In genomic region chr2L:7123695-7124094, dm6 we compare ENCODE assay signal across 1 fruit fly cellular context.
TF ChIP-seq lines count a peak whose summit lies in the region.

No protein-coding gene starts in this region.

TF ChIP-seq in whole organism, embryonic, 481 proteins besides CTCF, POLR2A, EP300 and RAD21 (continued from another document):
- peak; percentile 3 for TF ChIP-seq Dek (tag; optimal IDR thresholded peaks at IDR 0.05; lab: Kevin White, UChicago)
- TF ChIP-seq CG16863 (GFP tag; optimal IDR thresholded peaks at IDR 0.05; lab: Kevin White, UChicago): peak; percentile 86
- peak; percentile 18 for TF ChIP-seq gro (GFP tag; optimal IDR thresholded peaks at IDR 0.05; lab: Kevin White, UChicago)
- TF ChIP-seq Fer1 (GFP tag; optimal IDR thresholded peaks at IDR 0.05; lab: Kevin White, UChicago): peak; percentile 41
- TF ChIP-seq Elba2 (GFP tag; optimal IDR thresholded peaks at IDR 0.05; lab: Kevin White, UChicago): peak; percentile 9
- peak; percentile 76 for TF ChIP-seq CG1647 (GFP tag; optimal IDR thresholded peaks at IDR 0.05; lab: Kevin White, UChicago)
- TF ChIP-seq bsh (GFP tag; optimal IDR thresholded peaks at IDR 0.05; lab: Kevin White, UChicago): peak in 1 of 2 experiments; percentile 89
- TF ChIP-seq oc (tag; optimal IDR thresholded peaks at IDR 0.05; lab: Kevin White, UChicago): peak; percentile 80
- peak; percentile 63 for TF ChIP-seq CG14050 (GFP tag; IDR thresholded peaks at IDR 0.05; lab: Robert Waterston, UW)
- TF ChIP-seq unc-4 (GFP tag; IDR thresholded peaks at IDR 0.05; lab: Robert Waterston, UW; ENCODE audit: partially characterized antibody): no peak
- no peak for TF ChIP-seq bbx (GFP tag; IDR thresholded peaks at IDR 0.05; lab: Robert Waterston, UW; ENCODE audit: partially characterized antibody)
- TF ChIP-seq CG17385 (GFP tag; optimal IDR thresholded peaks at IDR 0.05; lab: Kevin White, UChicago): peak; percentile 61
- peak; percentile 79 for TF ChIP-seq CG1024 (GFP tag; IDR thresholded peaks at IDR 0.05; lab: Robert Waterston, UW)
- TF ChIP-seq Oli (tag; optimal IDR thresholded peaks at IDR 0.05; lab: Kevin White, UChicago): peak; percentile 83
- peak; percentile 88 for TF ChIP-seq CG12391 (tag; optimal IDR thresholded peaks at IDR 0.05; lab: Kevin White, UChicago)
- TF ChIP-seq NfI (GFP tag; optimal IDR thresholded peaks at IDR 0.05; lab: Kevin White, UChicago): peak; percentile 47
- TF ChIP-seq Rfx (GFP tag; IDR thresholded peaks at IDR 0.05; lab: Robert Waterston, UW): no peak
- TF ChIP-seq wdn (GFP tag; IDR thresholded peaks at IDR 0.05; lab: Robert Waterston, UW): no peak
- 0 out of 2 replicates have a peak, but pooled peaks have one; percentile 41 for TF ChIP-seq dan (GFP tag; IDR thresholded peaks at IDR 0.05; lab: Robert Waterston, UW)
- peak; percentile 92 for TF ChIP-seq CG18262 (tag; optimal IDR thresholded peaks at IDR 0.05; lab: Kevin White, UChicago)
- no peak for TF ChIP-seq sc (optimal IDR thresholded peaks at IDR 0.05; lab: Kevin White, UChicago)
- peak; percentile 71 for TF ChIP-seq sc (GFP tag; optimal IDR thresholded peaks at IDR 0.05; lab: Kevin White, UChicago)
- peak; percentile 72 for TF ChIP-seq zen (tag; optimal IDR thresholded peaks at IDR 0.05; lab: Kevin White, UChicago)
- TF ChIP-seq CG4328 (GFP tag; optimal IDR thresholded peaks at IDR 0.05; lab: Kevin White, UChicago): peak; percentile 9
- peak; percentile 28 for TF ChIP-seq CG10274 (GFP tag; optimal IDR thresholded peaks at IDR 0.05; lab: Kevin White, UChicago)
- TF ChIP-seq Hsf (GFP tag; optimal IDR thresholded peaks at IDR 0.05; lab: Kevin White, UChicago): peak; percentile 82
- TF ChIP-seq tup (GFP tag; optimal IDR thresholded peaks at IDR 0.05; lab: Kevin White, UChicago): peak; percentile 49
- TF ChIP-seq nom (GFP tag; optimal IDR thresholded peaks at IDR 0.05; lab: Kevin White, UChicago): no peak
- TF ChIP-seq ems (GFP tag; optimal IDR thresholded peaks at IDR 0.05; lab: Kevin White, UChicago): peak; percentile 68
- TF ChIP-seq CG15696 (tag; optimal IDR thresholded peaks at IDR 0.05; lab: Kevin White, UChicago): peak; percentile 79
- TF ChIP-seq exex (tag; optimal IDR thresholded peaks at IDR 0.05; lab: Kevin White, UChicago): no peak
- peak; percentile 66; the same call in 2 of the 3 replicates for TF ChIP-seq CG11695 (GFP tag; IDR thresholded peaks at IDR 0.05; lab: Robert Waterston, UW)
- TF ChIP-seq CG18619 (GFP tag; optimal IDR thresholded peaks at IDR 0.05; lab: Kevin White, UChicago): peak; percentile 49
- no peak for TF ChIP-seq CG15479 (GFP tag; optimal IDR thresholded peaks at IDR 0.05; lab: Kevin White, UChicago)
- peak; percentile 40; the same call in 1 of the 2 replicates for TF ChIP-seq seq (GFP tag; IDR thresholded peaks at IDR 0.05; lab: Robert Waterston, UW)
- TF ChIP-seq CG11085 (GFP tag; IDR thresholded peaks at IDR 0.05; lab: Robert Waterston, UW): no peak
- TF ChIP-seq cg (GFP tag; optimal IDR thresholded peaks at IDR 0.05; lab: Kevin White, UChicago): no peak
- TF ChIP-seq ind (GFP tag; optimal IDR thresholded peaks at IDR 0.05; lab: Kevin White, UChicago): peak; percentile 74
- peak; percentile 28 for TF ChIP-seq eyg (GFP tag; optimal IDR thresholded peaks at IDR 0.05; lab: Kevin White, UChicago)
- TF ChIP-seq zfh2 (GFP tag; optimal IDR thresholded peaks at IDR 0.05; lab: Kevin White, UChicago): no peak
- peak; percentile 73 for TF ChIP-seq jing (GFP tag; optimal IDR thresholded peaks at IDR 0.05; lab: Kevin White, UChicago)
- peak; percentile 56 for TF ChIP-seq CG9437 (GFP tag; optimal IDR thresholded peaks at IDR 0.05; lab: Kevin White, UChicago)
- TF ChIP-seq CG2116 (GFP tag; optimal IDR thresholded peaks at IDR 0.05; lab: Kevin White, UChicago): peak; percentile 36
- no peak for TF ChIP-seq gsb (GFP tag; IDR thresholded peaks at IDR 0.05; lab: Robert Waterston, UW)
- peak; percentile 63 to 68 for TF ChIP-seq Hr51 (GFP tag; optimal IDR thresholded peaks at IDR 0.05; lab: Kevin White, UChicago)
- TF ChIP-seq sr (GFP tag; IDR thresholded peaks at IDR 0.05; lab: Robert Waterston, UW): peak; percentile 65; the same call in 2 of the 3 replicates
- peak; percentile 52 for TF ChIP-seq Kr (GFP tag; optimal IDR thresholded peaks at IDR 0.05; lab: Kevin White, UChicago)
- TF ChIP-seq CG6272 (GFP tag; IDR thresholded peaks at IDR 0.05; lab: Robert Waterston, UW): no peak; the same call in 1 of the 2 replicates
- TF ChIP-seq CG3163 (GFP tag; optimal IDR thresholded peaks at IDR 0.05; lab: Kevin White, UChicago): peak; percentile 53
- TF ChIP-seq CG9727 (GFP tag; optimal IDR thresholded peaks at IDR 0.05; lab: Kevin White, UChicago): peak; percentile 90
- peak; percentile 64 for TF ChIP-seq CG17186 (GFP tag; optimal IDR thresholded peaks at IDR 0.05; lab: Kevin White, UChicago)
- TF ChIP-seq CG31441 (GFP tag; IDR thresholded peaks at IDR 0.05; lab: Robert Waterston, UW): peak; percentile 81
- peak; percentile 90 for TF ChIP-seq phol (tag; optimal IDR thresholded peaks at IDR 0.05; lab: Kevin White, UChicago)
- TF ChIP-seq CG8089 (GFP tag; optimal IDR thresholded peaks at IDR 0.05; lab: Kevin White, UChicago): peak; percentile 81
- TF ChIP-seq Camta (GFP tag; optimal IDR thresholded peaks at IDR 0.05; lab: Kevin White, UChicago): peak; percentile 78
- peak; percentile 66 for TF ChIP-seq Asciz (GFP tag; optimal IDR thresholded peaks at IDR 0.05; lab: Kevin White, UChicago)
- TF ChIP-seq CG15269 (tag; optimal IDR thresholded peaks at IDR 0.05; lab: Kevin White, UChicago): peak; percentile 52
- peak; percentile 72 for TF ChIP-seq Awh (GFP tag; IDR thresholded peaks at IDR 0.05; lab: Robert Waterston, UW)
- peak; percentile 22; the same call in 1 of the 2 replicates for TF ChIP-seq CG5953 (GFP tag; IDR thresholded peaks at IDR 0.05; lab: Robert Waterston, UW)
- TF ChIP-seq bcd (GFP tag; optimal IDR thresholded peaks at IDR 0.05; lab: Kevin White, UChicago): peak; percentile 67
- TF ChIP-seq gsb-n (tag; optimal IDR thresholded peaks at IDR 0.05; lab: Kevin White, UChicago): peak; percentile 85
- peak; percentile 43; the same call in 1 of the 3 replicates for TF ChIP-seq Aef1 (GFP tag; IDR thresholded peaks at IDR 0.05; lab: Robert Waterston, UW)
- TF ChIP-seq Dad (GFP tag; optimal IDR thresholded peaks at IDR 0.05; lab: Kevin White, UChicago): peak; percentile 77
- TF ChIP-seq stwl (tag; optimal IDR thresholded peaks at IDR 0.05; lab: Kevin White, UChicago): peak; percentile 50
- TF ChIP-seq CG32772 (GFP tag; IDR thresholded peaks at IDR 0.05; lab: Robert Waterston, UW): peak; percentile 84
- TF ChIP-seq nerfin-1 (tag; optimal IDR thresholded peaks at IDR 0.05; lab: Kevin White, UChicago): peak; percentile 74
- TF ChIP-seq CG10959 (GFP tag; IDR thresholded peaks at IDR 0.05; lab: Robert Waterston, UW): peak; percentile 91
- peak; percentile 37 for TF ChIP-seq p53 (GFP tag; optimal IDR thresholded peaks at IDR 0.05; lab: Kevin White, UChicago)
- peak; percentile 14 for TF ChIP-seq crc (GFP tag; optimal IDR thresholded peaks at IDR 0.05; lab: Kevin White, UChicago)
- peak; percentile 29 for TF ChIP-seq caup (GFP tag; optimal IDR thresholded peaks at IDR 0.05; lab: Kevin White, UChicago; ENCODE audit: severe bottlenecking)
- peak; percentile 85 for TF ChIP-seq Six4 (GFP tag; optimal IDR thresholded peaks at IDR 0.05; lab: Kevin White, UChicago)
- TF ChIP-seq org-1 (GFP tag; optimal IDR thresholded peaks at IDR 0.05; lab: Kevin White, UChicago): peak; percentile 70
- TF ChIP-seq dimm (GFP tag; IDR thresholded peaks at IDR 0.05; lab: Robert Waterston, UW): peak; percentile 49; the same call in 1 of the 2 replicates
- TF ChIP-seq dpn (GFP tag; optimal IDR thresholded peaks at IDR 0.05; lab: Kevin White, UChicago): peak; percentile 72 to 78
- no peak for TF ChIP-seq hkb (optimal IDR thresholded peaks at IDR 0.05; lab: Kevin White, UChicago)
- TF ChIP-seq hkb (GFP tag; IDR thresholded peaks at IDR 0.05; lab: Robert Waterston, UW): peak; percentile 74
- peak; percentile 73 for TF ChIP-seq PHDP (tag; optimal IDR thresholded peaks at IDR 0.05; lab: Kevin White, UChicago)
- peak; percentile 61 for TF ChIP-seq NC2α (GFP tag; optimal IDR thresholded peaks at IDR 0.05; lab: Kevin White, UChicago)
- TF ChIP-seq CG17829 (tag; optimal IDR thresholded peaks at IDR 0.05; lab: Kevin White, UChicago): peak; percentile 90
- TF ChIP-seq CG3847 (GFP tag; IDR thresholded peaks at IDR 0.05; lab: Robert Waterston, UW): peak; percentile 33; the same call in 1 of the 2 replicates
- TF ChIP-seq dm (GFP tag; optimal IDR thresholded peaks at IDR 0.05; lab: Kevin White, UChicago): peak; percentile 58
- peak; percentile 84 for TF ChIP-seq CG16815 (GFP tag; optimal IDR thresholded peaks at IDR 0.05; lab: Kevin White, UChicago)
- peak; percentile 78 for TF ChIP-seq E2f1 (GFP tag; IDR thresholded peaks at IDR 0.05; lab: Robert Waterston, UW)
TF ChIP-seq in whole organism, embryonic: peak in this region for 328.
